Worm (Caenorhabditis elegans): ENCODE results near the gene coa-7.

ce11 chrII:11694432-11694831 is 43.5 kb upstream of the coa-7 start:
- TF ChIP-seq lin-15B (tag; optimal IDR thresholded peaks at IDR 0.05) (peak; percentile 31), pqm-1 (tag; optimal IDR thresholded peaks at IDR 0.05) (no peak), ztf-4 (tag; optimal IDR thresholded peaks at IDR 0.05) (no peak), nhr-77 (tag; optimal IDR thresholded peaks at IDR 0.05) (no peak), lsy-12 (tag; optimal IDR thresholded peaks at IDR 0.05) (no peak)
